Worm (Caenorhabditis elegans): ENCODE measurements around the gene T19D12.1.

The T19D12.1 gene

ce11 chrII:6667534-6667933 is 836 bp downstream of the T19D12.1 start:
- TF ChIP-seq unc-62 (GFP tag; optimal IDR thresholded peaks at IDR 0.05 in 1 of 2): peak in 1 of 2 experiments; percentile 92
- no peak for TF ChIP-seq unc-62 (tag; optimal IDR thresholded peaks at IDR 0.05)
- no peak for TF ChIP-seq zfp-2 (tag; optimal IDR thresholded peaks at IDR 0.05)

DNA sequence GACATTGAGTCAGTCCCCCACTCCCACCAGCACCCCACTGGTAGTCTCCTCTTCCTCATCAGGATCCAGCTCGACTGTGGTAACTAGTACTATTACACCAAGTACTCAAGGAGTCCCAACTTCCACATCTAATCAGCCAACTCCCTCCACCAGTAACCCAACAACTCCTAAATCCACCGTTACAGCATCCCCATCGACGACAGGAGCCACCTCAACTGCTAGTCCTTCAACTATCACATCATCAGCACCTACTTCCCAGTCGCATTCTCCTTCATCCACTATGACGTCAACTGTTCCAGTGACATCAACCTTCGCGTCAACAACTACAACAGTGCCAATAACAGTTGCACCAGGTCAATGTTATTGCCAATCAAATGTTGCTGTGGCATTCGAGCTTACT is 1.8 kb downstream of the T19D12.1 start:
- TF ChIP-seq unc-62 (GFP tag; optimal IDR thresholded peaks at IDR 0.05 in 1 of 2) (peak in 1 of 2 experiments; percentile 96), unc-62 (tag; optimal IDR thresholded peaks at IDR 0.05) (no peak), mxl-2 (GFP tag; conservative IDR thresholded peaks at IDR 0.05) (no peak), nhr-111 (GFP tag; optimal IDR thresholded peaks at IDR 0.05) (no peak), lin-15B (tag; optimal IDR thresholded peaks at IDR 0.05) (no peak), nhr-76 (tag; optimal IDR thresholded peaks at IDR 0.05) (no peak), lim-7 (GFP tag; IDR thresholded peaks at IDR 0.05) (no peak), madf-5 (GFP tag; IDR thresholded peaks at IDR 0.05) (no peak)

DNA sequence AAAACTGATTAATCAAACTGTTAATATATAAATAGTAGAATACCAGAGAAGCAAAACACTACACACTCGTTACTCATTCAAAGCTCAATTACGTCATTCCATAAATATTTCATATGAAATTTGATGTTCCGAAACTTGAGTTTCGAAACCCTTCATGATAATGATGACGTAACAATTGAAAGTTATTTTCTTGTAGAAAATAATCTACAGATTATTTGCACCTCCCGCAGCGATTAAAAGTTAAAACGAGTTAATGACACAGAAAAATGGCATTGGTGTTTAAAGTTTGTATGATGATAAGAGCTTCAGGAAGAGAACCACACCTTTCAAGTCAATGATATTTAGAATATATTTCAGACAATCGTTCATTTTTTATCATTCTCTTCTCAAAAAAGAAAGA is 7.2 kb downstream of the T19D12.1 start, which contains the start of gene H43E16.1:
TSS of gene H43E16.1 (plus strand) at position 375 of the 400 bp plus-strand sequence.
- peak; percentile 23 for TF ChIP-seq hlh-11 (tag; optimal IDR thresholded peaks at IDR 0.05)
- TF ChIP-seq pqm-1 (tag; optimal IDR thresholded peaks at IDR 0.05): peak; percentile 80
- no peak for TF ChIP-seq daf-16 (GFP tag; optimal IDR thresholded peaks at IDR 0.05)
- TF ChIP-seq daf-16 (tag; optimal IDR thresholded peaks at IDR 0.05): peak; percentile 57
- peak; percentile 76 for TF ChIP-seq php-3 (GFP tag; IDR thresholded peaks at IDR 0.05)
- peak; percentile 63 for TF ChIP-seq nhr-28 (tag; optimal IDR thresholded peaks at IDR 0.05)
- TF ChIP-seq dmd-6 (GFP tag; IDR thresholded peaks at IDR 0.05): peak; percentile 79
- TF ChIP-seq aha-1 (tag): peak; percentile 41
- TF ChIP-seq F49E8.2 (tag; optimal IDR thresholded peaks at IDR 0.05; ENCODE audit: borderline replicate concordance): no peak
- TF ChIP-seq snpc-1.2 (GFP tag; IDR thresholded peaks at IDR 0.05): no peak
- TF ChIP-seq nhr-77 (tag; optimal IDR thresholded peaks at IDR 0.05): peak; percentile 32

- no peak for TF ChIP-seq ctbp-1 (GFP tag; IDR thresholded peaks at IDR 0.05)
Measured at ce11 chrII:6679724-6680123, 13.0 kb downstream of the T19D12.1 start, which contains the start of gene ift-74. Gene ift-74, plus strand, starts transcription at chrII:6680024.

DNA sequence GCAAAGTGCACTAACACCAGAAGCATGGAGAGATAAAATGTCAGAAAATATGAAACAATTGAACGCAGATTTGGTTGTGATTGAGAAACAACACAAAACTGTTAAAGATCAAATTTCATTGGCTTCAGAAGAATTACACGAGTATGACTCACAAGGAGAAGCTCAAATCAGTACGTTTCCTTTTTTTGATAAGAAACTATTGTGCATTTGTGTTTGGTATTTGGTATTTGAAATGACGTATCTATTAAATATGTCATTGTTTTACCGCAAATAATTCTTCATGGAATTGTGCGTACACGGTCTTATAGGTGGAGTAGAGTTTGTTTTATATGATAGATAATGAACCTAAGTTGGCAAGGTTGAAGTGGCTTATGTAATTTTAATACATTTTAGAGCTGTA is 14.8 kb downstream of the T19D12.1 start:
- TF ChIP-seq nhr-77 (tag; optimal IDR thresholded peaks at IDR 0.05): peak; percentile 18
- peak; percentile 50 for TF ChIP-seq nhr-28 (tag; optimal IDR thresholded peaks at IDR 0.05)
- TF ChIP-seq dmd-6 (GFP tag; IDR thresholded peaks at IDR 0.05): peak; percentile 58; the same call in 1 of the 2 replicates
- peak; percentile 72 for TF ChIP-seq pqm-1 (tag; optimal IDR thresholded peaks at IDR 0.05)
- no peak for TF ChIP-seq fos-1 (tag; optimal IDR thresholded peaks at IDR 0.05)

DNA sequence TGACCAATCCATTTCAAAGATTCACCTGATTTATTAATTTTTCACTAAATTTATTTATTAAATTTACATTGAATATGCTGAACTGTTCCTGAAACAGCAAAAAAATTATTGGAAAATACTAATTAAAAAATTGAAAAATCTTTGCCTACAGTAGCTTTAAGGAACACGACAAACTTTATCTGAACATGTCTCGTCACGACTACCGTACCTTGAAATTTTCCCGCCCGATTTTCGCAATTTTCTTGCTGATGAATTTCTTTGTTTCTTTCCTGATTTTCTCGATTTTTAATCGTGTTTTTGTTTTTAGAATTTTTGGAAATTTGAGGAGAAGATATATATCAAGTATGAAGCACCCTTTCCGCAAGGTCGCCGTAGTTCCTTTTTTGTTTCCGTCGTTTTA is 16.2 kb downstream of the T19D12.1 start:
- TF ChIP-seq hmg-1.1 (GFP tag; IDR thresholded peaks at IDR 0.05): no peak
- TF ChIP-seq aha-1 (tag): no peak
- TF ChIP-seq lin-39 (tag; optimal IDR thresholded peaks at IDR 0.05): no peak
- TF ChIP-seq snpc-1.2 (GFP tag; IDR thresholded peaks at IDR 0.05): no peak
- peak in 1 of 2 experiments; percentile 24 for TF ChIP-seq unc-62 (GFP tag; optimal IDR thresholded peaks at IDR 0.05 in 1 of 2)
- TF ChIP-seq unc-62 (tag; optimal IDR thresholded peaks at IDR 0.05): no peak
- TF ChIP-seq ztf-7 (tag; optimal IDR thresholded peaks at IDR 0.05): no peak
- no peak for TF ChIP-seq nhr-102 (tag; optimal IDR thresholded peaks at IDR 0.05)
- no peak for TF ChIP-seq hif-1 (tag; optimal IDR thresholded peaks at IDR 0.05)
- TF ChIP-seq nhr-76 (tag; optimal IDR thresholded peaks at IDR 0.05): no peak
- peak; percentile 41 for TF ChIP-seq unc-130 (GFP tag; optimal IDR thresholded peaks at IDR 0.05)

ce11 chrII:6683663-6684285 is 17.1 kb downstream of the T19D12.1 start, which contains the start of gene gyf-1:
Gene gyf-1, plus strand, starts transcription at chrII:6684235.
- TF ChIP-seq attf-4 (tag; optimal IDR thresholded peaks at IDR 0.05): no peak
- TF ChIP-seq mdl-1 (tag; optimal IDR thresholded peaks at IDR 0.05): peak in 1 of 2 experiments; percentile 7
- TF ChIP-seq hmg-1.1 (GFP tag; IDR thresholded peaks at IDR 0.05): peak; percentile 56; the same call in 1 of the 2 replicates
- no peak for TF ChIP-seq mxl-2 (GFP tag; conservative IDR thresholded peaks at IDR 0.05)
- TF ChIP-seq rbr-2 (tag; optimal IDR thresholded peaks at IDR 0.05): peak; percentile 23
- no peak for TF ChIP-seq F44E2.7 (GFP tag; IDR thresholded peaks at IDR 0.05)
- no peak for TF ChIP-seq dmd-8 (GFP tag; IDR thresholded peaks at IDR 0.05)
- peak; percentile 63 for TF ChIP-seq nhr-28 (tag; optimal IDR thresholded peaks at IDR 0.05)
- no peak for TF ChIP-seq Y48G9A.11 (GFP tag; IDR thresholded peaks at IDR 0.05)
- TF ChIP-seq unc-62 (GFP tag; optimal IDR thresholded peaks at IDR 0.05 in 1 of 2): peak in 1 of 2 experiments; percentile 33
- TF ChIP-seq unc-62 (tag; optimal IDR thresholded peaks at IDR 0.05): no peak
- TF ChIP-seq tra-1 (GFP tag; IDR thresholded peaks at IDR 0.05): no peak
- TF ChIP-seq pqm-1 (tag; optimal IDR thresholded peaks at IDR 0.05): peak; percentile 30
- TF ChIP-seq lsy-2 (tag; optimal IDR thresholded peaks at IDR 0.05): peak in 1 of 2 experiments; percentile 44
- TF ChIP-seq dpl-1 (GFP tag; optimal IDR thresholded peaks at IDR 0.05): peak; percentile 24
- no peak for TF ChIP-seq daf-16 (GFP tag; optimal IDR thresholded peaks at IDR 0.05)
- peak; percentile 17 for TF ChIP-seq daf-16 (tag; optimal IDR thresholded peaks at IDR 0.05)
- TF ChIP-seq ama-1 (optimal IDR thresholded peaks at IDR 0.05): peak; percentile 19
- TF ChIP-seq unc-130 (GFP tag; optimal IDR thresholded peaks at IDR 0.05): no peak
- peak; percentile 69 for TF ChIP-seq hlh-11 (tag; optimal IDR thresholded peaks at IDR 0.05)
